Fruit fly (Drosophila melanogaster): ENCODE data around the gene CG5397.

CG5397 gene

DNA sequence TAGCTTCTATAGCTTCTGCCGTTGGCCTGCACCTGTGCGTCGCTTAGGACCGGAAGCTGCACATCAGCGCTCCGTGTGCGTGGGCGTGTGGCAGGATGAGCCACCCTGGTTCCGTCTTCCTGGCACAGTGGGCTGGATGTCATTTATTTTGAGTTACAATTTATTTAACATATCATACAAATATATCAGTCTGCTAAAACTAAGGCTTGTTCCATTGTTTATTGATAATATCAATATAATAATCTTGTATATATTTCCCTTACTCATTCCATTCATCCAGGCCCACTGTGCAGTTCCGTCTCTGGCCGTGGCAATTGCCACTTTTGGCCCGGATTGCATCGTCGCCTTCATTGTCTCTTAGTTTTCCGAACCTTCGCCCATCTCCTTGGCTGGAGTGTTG is 25.4 kb upstream of the CG5397 start (continued):
- TF ChIP-seq scrt (GFP tag; optimal IDR thresholded peaks at IDR 0.05) (peak; percentile 13), CG42726 (GFP tag; IDR thresholded peaks at IDR 0.05; ENCODE audit: partially characterized antibody) (no peak), CG17912 (GFP tag; optimal IDR thresholded peaks at IDR 0.05) (no peak), H15 (GFP tag; IDR thresholded peaks at IDR 0.05) (no peak), CG17328 (GFP tag; IDR thresholded peaks at IDR 0.05) (peak; percentile 68), CG4404 (GFP tag; IDR thresholded peaks at IDR 0.05) (no peak), CG9609 (GFP tag; optimal IDR thresholded peaks at IDR 0.05) (no peak), NC2β (GFP tag; optimal IDR thresholded peaks at IDR 0.05) (no peak), Eip74EF (GFP tag; optimal IDR thresholded peaks at IDR 0.05) (no peak), Hand (GFP tag; optimal IDR thresholded peaks at IDR 0.05) (peak; percentile 14), gsb-n (tag; optimal IDR thresholded peaks at IDR 0.05) (peak; percentile 12), CG7839 (tag; optimal IDR thresholded peaks at IDR 0.05) (peak; percentile 57), pb (GFP tag; optimal IDR thresholded peaks at IDR 0.05) (no peak), CG12236 (GFP tag; optimal IDR thresholded peaks at IDR 0.05) (no peak), grau (tag; optimal IDR thresholded peaks at IDR 0.05) (peak; percentile 41), CG14050 (GFP tag; IDR thresholded peaks at IDR 0.05) (peak; percentile 22; the same call in 1 of the 3 replicates), row (GFP tag; IDR thresholded peaks at IDR 0.05) (peak; percentile 61), eyg (GFP tag; optimal IDR thresholded peaks at IDR 0.05) (no peak), Fer3 (tag; optimal IDR thresholded peaks at IDR 0.05) (peak; percentile 36), h (optimal IDR thresholded peaks at IDR 0.05) (no peak), ara (GFP tag; IDR thresholded peaks at IDR 0.05) (no peak; the same call in 1 of the 2 replicates), crol (GFP tag; IDR thresholded peaks at IDR 0.05) (no peak), CG4282 (GFP tag; optimal IDR thresholded peaks at IDR 0.05) (no peak), nerfin-1 (tag; optimal IDR thresholded peaks at IDR 0.05) (no peak), CG10274 (GFP tag; optimal IDR thresholded peaks at IDR 0.05) (no peak), lola (GFP tag; optimal IDR thresholded peaks at IDR 0.05) (no peak), CG2199 (GFP tag; IDR thresholded peaks at IDR 0.05) (no peak), Chrac-16 (GFP tag; optimal IDR thresholded peaks at IDR 0.05) (peak; percentile 18), ewg (GFP tag; optimal IDR thresholded peaks at IDR 0.05) (peak; percentile 46), ssp (GFP tag; IDR thresholded peaks at IDR 0.05) (peak; percentile 32; the same call in 1 of the 2 replicates), CG4854 (GFP tag; optimal IDR thresholded peaks at IDR 0.05) (no peak), CG18262 (tag; optimal IDR thresholded peaks at IDR 0.05) (peak; percentile 34), CG1024 (GFP tag; IDR thresholded peaks at IDR 0.05) (peak; percentile 57), Aef1 (GFP tag; IDR thresholded peaks at IDR 0.05) (peak; percentile 49)

DNA sequence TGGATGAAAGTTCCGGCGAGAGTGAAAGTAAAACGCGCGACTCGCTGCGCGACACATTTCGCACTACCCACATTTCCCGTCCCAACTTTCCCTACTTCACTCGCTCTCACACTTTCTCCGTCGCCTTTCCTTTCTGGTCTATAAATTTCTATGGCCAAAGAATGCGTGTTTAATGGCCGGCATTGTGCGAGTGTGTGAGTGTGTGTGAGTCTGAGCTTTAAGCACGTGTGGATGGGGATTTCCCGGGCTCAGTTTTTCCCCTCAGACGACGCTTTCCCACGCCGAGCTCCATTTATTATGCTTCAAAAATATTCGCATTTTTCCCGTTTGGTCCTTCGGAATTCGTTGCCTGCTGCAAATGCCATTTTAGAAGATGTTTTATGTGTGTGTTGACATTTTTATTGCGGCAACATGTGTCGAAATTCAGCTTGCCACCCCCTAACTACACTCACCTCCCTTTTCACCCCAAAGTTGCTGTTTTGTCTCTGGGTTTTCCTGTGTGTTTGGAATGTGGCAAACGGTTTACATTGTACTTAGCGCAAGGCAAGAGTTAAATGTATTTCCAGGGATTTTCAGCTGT is 22.7 kb upstream of the CG5397 start:
- TF ChIP-seq CG4730 (GFP tag; IDR thresholded peaks at IDR 0.05) (no peak), CG9876 (GFP tag; optimal IDR thresholded peaks at IDR 0.05) (no peak), nom (GFP tag; optimal IDR thresholded peaks at IDR 0.05) (no peak), CG10565 (GFP tag; optimal IDR thresholded peaks at IDR 0.05) (no peak), sd (tag; optimal IDR thresholded peaks at IDR 0.05) (peak; percentile 60), nerfin-1 (tag; optimal IDR thresholded peaks at IDR 0.05) (peak; percentile 86), crol (GFP tag; IDR thresholded peaks at IDR 0.05) (0 out of 2 replicates have a peak, but pooled peaks have one; percentile 22), abd-A (tag; optimal IDR thresholded peaks at IDR 0.05) (peak; percentile 87), CG18599 (GFP tag; optimal IDR thresholded peaks at IDR 0.05) (no peak), tio (GFP tag; optimal IDR thresholded peaks at IDR 0.05) (no peak)
